Fruit fly (Drosophila melanogaster): Measurements from ENCODE around the gene Nf-YA.

- no peak for TF ChIP-seq kay (GFP tag; ENCODE audit: borderline replicate concordance)
- no peak for TF ChIP-seq cic (GFP tag; optimal IDR thresholded peaks at IDR 0.05)
- no peak for TF ChIP-seq pad (GFP tag; optimal IDR thresholded peaks at IDR 0.05)
- TF ChIP-seq toe (GFP tag; optimal IDR thresholded peaks at IDR 0.05) = no peak
- TF ChIP-seq ovo (GFP tag; optimal IDR thresholded peaks at IDR 0.05) = no peak
- no peak for TF ChIP-seq CG33017 (tag; optimal IDR thresholded peaks at IDR 0.05)
- TF ChIP-seq cnc (optimal IDR thresholded peaks at IDR 0.05) = no peak
Observed at dm6 chr3L:9435831-9436230, 6.2 kb downstream of the Nf-YA start.
